Worm (Caenorhabditis elegans): Measurements from ENCODE around the gene K07C5.2.

The K07C5.2 gene

ce11 chrV:10323537-10323936, 15.8 kb upstream of the K07C5.2 start:
- TF ChIP-seq tbx-7 (tag; optimal IDR thresholded peaks at IDR 0.05) (no peak), lim-6 (tag; optimal IDR thresholded peaks at IDR 0.05) (no peak), ceh-14 (tag; optimal IDR thresholded peaks at IDR 0.05) (no peak), ceh-34 (tag; optimal IDR thresholded peaks at IDR 0.05) (no peak), ceh-30 (tag; optimal IDR thresholded peaks at IDR 0.05) (no peak), elt-2 (tag; optimal IDR thresholded peaks at IDR 0.05) (no peak), C38D4.7 (GFP tag; optimal IDR thresholded peaks at IDR 0.05) (no peak), K09A11.1 (tag; optimal IDR thresholded peaks at IDR 0.05; ENCODE audit: insufficient read depth) (no peak), ama-1 (optimal IDR thresholded peaks at IDR 0.05) (no peak)

- no peak for TF ChIP-seq che-1 (tag; optimal IDR thresholded peaks at IDR 0.05)
- TF ChIP-seq npax-4 (tag; optimal IDR thresholded peaks at IDR 0.05), result no peak
- no peak for TF ChIP-seq ttx-3 (tag; optimal IDR thresholded peaks at IDR 0.05)
- TF ChIP-seq ama-1 (optimal IDR thresholded peaks at IDR 0.05), result no peak
- TF ChIP-seq ahr-1 (tag; optimal IDR thresholded peaks at IDR 0.05), result no peak
- no peak for TF ChIP-seq ceh-30 (tag; optimal IDR thresholded peaks at IDR 0.05)
- TF ChIP-seq sox-2 (GFP tag; IDR thresholded peaks at IDR 0.05), result no peak
- no peak for TF ChIP-seq unc-55 (GFP tag; optimal IDR thresholded peaks at IDR 0.05)
- TF ChIP-seq pax-1 (tag; optimal IDR thresholded peaks at IDR 0.05), result no peak
Measured at ce11 chrV:10328080-10328479, 11.2 kb upstream of the K07C5.2 start.

- TF ChIP-seq fkh-10 (GFP tag; optimal IDR thresholded peaks at IDR 0.05) (no peak), ceh-19 (GFP tag; optimal IDR thresholded peaks at IDR 0.05) (no peak), ceh-45 (GFP tag; IDR thresholded peaks at IDR 0.05) (no peak), ceh-14 (tag; optimal IDR thresholded peaks at IDR 0.05) (no peak), pros-1 (tag; optimal IDR thresholded peaks at IDR 0.05) (no peak), Y22D7AL.16 (tag; optimal IDR thresholded peaks at IDR 0.05) (no peak), ets-4 (tag; optimal IDR thresholded peaks at IDR 0.05) (no peak), zip-5 (tag; optimal IDR thresholded peaks at IDR 0.05) (no peak), rnt-1 (tag; optimal IDR thresholded peaks at IDR 0.05) (no peak), hlh-30 (tag; optimal IDR thresholded peaks at IDR 0.05; ENCODE audit: insufficient read depth) (no peak), ref-2 (tag; optimal IDR thresholded peaks at IDR 0.05) (no peak), ama-1 (optimal IDR thresholded peaks at IDR 0.05) (no peak)
Measured at ce11 chrV:10332012-10332411, 7.3 kb upstream of the K07C5.2 start, which contains the start of gene crm-1. Gene crm-1, minus strand, starts transcription at chrV:10332112.

DNA sequence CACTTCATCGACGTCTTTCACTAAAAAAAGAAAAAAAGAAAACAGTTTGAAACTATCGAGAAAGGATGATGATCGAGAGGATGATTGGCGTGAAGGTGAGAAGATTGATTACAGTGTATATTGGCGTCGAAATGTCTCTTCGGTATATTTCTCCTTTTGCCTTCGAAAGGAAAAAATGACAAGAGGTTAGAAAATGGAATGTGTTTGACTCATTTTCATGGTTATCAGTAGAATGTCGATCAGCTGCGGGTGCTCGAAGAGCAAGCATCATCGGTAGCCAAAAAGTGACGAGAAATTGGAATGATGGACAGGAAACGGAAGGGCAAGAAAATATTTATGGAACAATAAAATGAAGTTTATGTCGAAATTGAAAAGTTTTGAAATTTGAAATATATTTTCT, 5.5 kb upstream of the K07C5.2 start:
- no peak for TF ChIP-seq T23F11.4 (GFP tag; optimal IDR thresholded peaks at IDR 0.05)
- no peak for TF ChIP-seq ceh-9 (tag; optimal IDR thresholded peaks at IDR 0.05)
- no peak for TF ChIP-seq nfya-1 (tag; optimal IDR thresholded peaks at IDR 0.05)
- no peak for TF ChIP-seq pros-1 (tag; optimal IDR thresholded peaks at IDR 0.05)
- no peak for TF ChIP-seq pha-2 (tag; optimal IDR thresholded peaks at IDR 0.05)
- TF ChIP-seq rnt-1 (tag; optimal IDR thresholded peaks at IDR 0.05), result no peak
- no peak for TF ChIP-seq ceh-22 (tag; optimal IDR thresholded peaks at IDR 0.05)

DNA sequence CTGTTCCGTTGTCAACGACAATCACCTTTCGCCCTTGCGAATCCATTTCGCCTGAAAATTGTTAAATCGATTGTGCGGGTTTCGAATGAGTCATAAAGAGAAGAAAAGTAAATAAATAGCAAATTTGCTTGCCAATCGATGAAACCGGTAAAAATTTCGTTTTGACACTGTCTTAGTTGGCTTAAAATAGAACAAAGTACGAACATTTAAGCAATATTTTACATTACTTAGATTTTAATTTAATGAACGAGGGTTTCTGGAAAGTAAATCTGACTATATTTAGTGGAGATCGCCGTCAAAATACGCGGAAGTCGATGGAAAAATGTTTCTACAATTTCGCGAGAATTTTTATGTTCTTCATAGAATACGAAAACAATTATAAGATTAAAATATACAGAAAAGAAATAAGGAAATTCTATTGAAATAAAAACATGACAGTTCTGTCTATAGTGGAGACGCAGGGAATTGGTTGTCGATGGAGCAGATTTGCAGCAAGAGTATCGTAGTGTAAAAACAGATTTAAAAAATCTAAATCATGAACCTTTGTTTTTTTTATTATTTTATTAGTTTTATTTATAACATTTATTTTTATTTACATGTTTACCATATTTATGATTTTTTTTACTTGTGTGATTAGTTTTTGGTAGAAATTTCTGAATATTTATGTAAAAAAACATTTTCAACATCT, 851 bp upstream of the K07C5.2 start, which contains the start of gene arx-2:
arx-2 (minus strand) TSS at position 51 of the 688 bp plus-strand sequence.
- TF ChIP-seq hlh-6 (tag; optimal IDR thresholded peaks at IDR 0.05), result no peak
- no peak for TF ChIP-seq ama-1 (optimal IDR thresholded peaks at IDR 0.05)
- TF ChIP-seq eyg-1 (tag; optimal IDR thresholded peaks at IDR 0.05), result no peak
- TF ChIP-seq unc-86 (tag; optimal IDR thresholded peaks at IDR 0.05), result no peak
- no peak for TF ChIP-seq ceh-48 (tag; optimal IDR thresholded peaks at IDR 0.05)
- TF ChIP-seq pqm-1 (tag; optimal IDR thresholded peaks at IDR 0.05), result no peak
- TF ChIP-seq Y22D7AL.16 (tag; optimal IDR thresholded peaks at IDR 0.05), result no peak
- TF ChIP-seq odd-2 (tag; optimal IDR thresholded peaks at IDR 0.05), result no peak
- no peak for TF ChIP-seq elt-4 (tag; optimal IDR thresholded peaks at IDR 0.05)
- no peak for TF ChIP-seq sox-2 (GFP tag; IDR thresholded peaks at IDR 0.05)
- no peak for TF ChIP-seq dve-1 (tag; optimal IDR thresholded peaks at IDR 0.05)
- no peak for TF ChIP-seq pax-1 (tag; optimal IDR thresholded peaks at IDR 0.05)
- no peak for TF ChIP-seq hlh-13 (GFP tag; optimal IDR thresholded peaks at IDR 0.05)
- no peak for TF ChIP-seq lin-11 (tag; optimal IDR thresholded peaks at IDR 0.05)
- no peak for TF ChIP-seq hlh-8 (tag; optimal IDR thresholded peaks at IDR 0.05)
- TF ChIP-seq unc-42 (tag; optimal IDR thresholded peaks at IDR 0.05), result no peak
- no peak for TF ChIP-seq C38D4.7 (GFP tag; optimal IDR thresholded peaks at IDR 0.05)

Data from whole organism, late embryonic.